Worm (Caenorhabditis elegans) whole organism, L4 larva: ENCODE data around the gene F53H1.3.

Experiments
- aha-1 ChIP-seq: fragments of 150-350 bp; peaks from one replicate; lab custom pipeline; 2014; ENCODE audit warnings: missing biosample characterization, missing genetic modification characterization
- ama-1 ChIP-seq: fragments of 150-350 bp; optimal IDR thresholded peaks from 2 replicates; lab custom pipeline; 2014; ENCODE audit warnings: inconsistent platforms, mixed read lengths
- ceh-44 ChIP-seq: fragments of 200-800 bp; sonication (Bioruptor generic); IDR thresholded peaks from 2 replicates; pipeline ENCODE4 v1.3.6; 2022; ENCODE audit warnings: missing genetic modification reagents, missing genetic modification characterization, missing compliant biosample characterization
- egl-27 ChIP-seq: sonication (generic microtip); optimal IDR thresholded peaks from 3 replicates; lab custom pipeline; 2017; ENCODE audit warnings: missing biosample characterization, missing genetic modification reagents, missing genetic modification characterization
- hlh-30 ChIP-seq: sonication (generic microtip); optimal IDR thresholded peaks from 2 replicates; lab custom pipeline; 2017; ENCODE audit warnings: antibody characterized with exemption, mild to moderate bottlenecking, missing genetic modification characterization, missing compliant biosample characterization; ENCODE audit not compliant: insufficient read depth
- skn-1 ChIP-seq: fragments of 150-350 bp; optimal IDR thresholded peaks from 2 replicates; lab custom pipeline; 2014; ENCODE audit warnings: missing biosample characterization, missing genetic modification characterization
- ztf-11 ChIP-seq: fragments of 150-350 bp; optimal IDR thresholded peaks from 2 replicates; lab custom pipeline; 2014; ENCODE audit warnings: missing biosample characterization, missing genetic modification characterization

DNA sequence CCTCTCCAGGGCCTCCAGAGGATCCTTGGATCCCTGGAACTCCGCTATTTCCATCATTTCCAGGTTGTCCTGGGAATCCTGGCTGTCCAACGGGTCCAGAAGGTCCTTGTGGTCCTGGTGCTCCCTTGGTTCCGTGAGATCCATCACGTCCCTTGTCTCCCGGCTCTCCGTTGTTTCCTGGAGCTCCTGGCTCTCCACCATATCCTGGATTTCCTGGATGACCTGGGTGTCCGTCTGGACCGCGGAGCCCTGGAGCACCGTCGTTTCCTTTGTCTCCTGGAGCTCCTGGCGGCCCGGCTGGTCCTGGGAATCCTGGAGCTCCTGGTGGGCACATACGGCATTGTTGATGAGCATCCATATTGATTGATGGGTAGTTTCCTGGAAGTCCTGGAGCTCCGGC, 24.8 kb downstream of the F53H1.3 start:
- TF ChIP-seq ceh-44 (GFP tag; lab: Robert Waterston, UW) (no peak), ztf-11 (no peak), hlh-30 (tag; lab: Kevin White, UChicago) (no peak), egl-27 (tag; lab: Kevin White, UChicago) (no peak), aha-1 (tag; lab: Kevin White, UChicago) (no peak), skn-1 (tag; lab: Kevin White, UChicago) (no peak), ama-1 (lab: Kevin White, UChicago) (peak; percentile 11)
